Worm (Caenorhabditis elegans) whole organism, mixed stage, embryonic: ENCODE measurements around the gene F52H2.15.

Experiments used
- M03D4.4 ChIP-seq: sonication (generic microtip); optimal IDR thresholded peaks from 2 replicates; lab custom pipeline; 2017; ENCODE audit warnings: mild to moderate bottlenecking, missing genetic modification characterization, missing compliant biosample characterization
- bed-3 ChIP-seq: fragments of 200-800 bp; sonication (Bioruptor generic); optimal IDR thresholded peaks from 3 replicates; lab custom pipeline; 2018; ENCODE audit warnings: mild to moderate bottlenecking, missing genetic modification characterization, moderate library complexity, missing compliant biosample characterization
- blmp-1 ChIP-seq: fragments of 150-350 bp; optimal IDR thresholded peaks from 2 replicates; lab custom pipeline; 2014; ENCODE audit warnings: missing biosample characterization, missing genetic modification characterization
- elt-1 ChIP-seq: sonication (generic microtip); optimal IDR thresholded peaks from 2 replicates; lab custom pipeline; 2017; ENCODE audit warnings: missing genetic modification characterization, mild to moderate bottlenecking, missing compliant biosample characterization, antibody characterized with exemption, moderate library complexity, borderline replicate concordance; ENCODE audit not compliant: insufficient read depth
- ham-2 ChIP-seq: fragments of 200-800 bp; sonication (Bioruptor generic); optimal IDR thresholded peaks from 2 replicates; lab custom pipeline; 2018; ENCODE audit warnings: mild to moderate bottlenecking, missing genetic modification characterization, missing compliant biosample characterization
- hlh-1 ChIP-seq: fragments of 150-350 bp; optimal IDR thresholded peaks from 2 replicates; lab custom pipeline; 2014; ENCODE audit warnings: missing biosample characterization, missing genetic modification reagents, missing genetic modification characterization
- mep-1 ChIP-seq: fragments of 150-350 bp; optimal IDR thresholded peaks from 2 replicates; lab custom pipeline; 2017; ENCODE audit warnings: missing biosample characterization, missing genetic modification reagents, missing genetic modification characterization, inconsistent platforms
- unc-62 ChIP-seq: fragments of 150-350 bp; optimal IDR thresholded peaks from 2 replicates; lab custom pipeline; 2014; ENCODE audit warnings: missing biosample characterization, missing genetic modification reagents, missing genetic modification characterization

Gene F52H2.15

DNA sequence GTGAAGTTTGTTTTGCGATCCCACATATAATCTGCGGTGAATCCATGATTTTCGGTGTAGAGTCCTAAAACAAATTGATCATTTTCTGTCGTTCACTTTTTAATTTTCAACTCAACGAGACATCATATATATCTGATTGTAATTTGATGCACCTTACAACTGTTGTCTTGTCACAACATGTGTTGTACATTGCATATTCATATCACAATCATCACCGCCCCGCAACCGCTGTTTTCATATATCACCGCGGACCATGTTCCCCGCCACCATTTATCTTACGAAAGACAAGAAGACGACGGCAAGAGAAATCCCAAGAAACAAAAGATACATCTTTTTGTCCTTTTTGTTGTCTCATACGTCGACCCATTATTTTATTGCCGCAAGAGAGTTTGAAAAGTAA lies 49.0 kb downstream of the F52H2.15 start:
- TF ChIP-seq unc-62 (GFP tag; lab: Kevin White, UChicago) (peak; percentile 76), blmp-1 (tag; lab: Kevin White, UChicago) (no peak), hlh-1 (peak; percentile 83), bed-3 (no peak), ham-2 (no peak)
- TF ChIP-seq, all 35 proteins: peak for 2

DNA sequence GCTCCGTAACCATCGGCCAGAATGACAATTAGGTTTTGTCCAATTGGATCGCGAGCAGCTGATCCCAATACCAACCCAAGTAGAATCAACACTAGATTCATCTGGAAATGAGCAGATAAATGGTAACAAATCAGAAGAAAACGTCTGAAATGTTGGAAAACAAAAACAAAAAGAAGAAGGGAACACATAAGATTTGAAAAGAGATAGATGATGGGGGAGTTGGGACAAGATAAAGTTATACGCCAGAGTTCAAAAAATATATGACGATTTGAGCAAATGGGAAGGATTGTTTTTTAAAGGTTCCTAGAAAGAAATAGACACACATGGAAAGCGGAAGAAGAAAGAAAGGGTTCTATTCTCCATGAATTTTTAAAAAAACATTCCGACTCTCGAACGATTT lies 50.5 kb downstream of the F52H2.15 start, which contains the start of gene T03G6.3:
T03G6.3 (minus strand) TSS at position 101 of the 400 bp plus-strand sequence.
- TF ChIP-seq elt-1 (tag; lab: Kevin White, UChicago) (no peak), blmp-1 (tag; lab: Kevin White, UChicago) (no peak), mep-1 (no peak), M03D4.4 (tag; lab: Kevin White, UChicago) (no peak)
